Worm (Caenorhabditis elegans) whole organism, young adult: ENCODE data around the gene gstk-2.

Source experiments
- B0035.1 ChIP-seq: sonication (generic microtip); optimal IDR thresholded peaks from 2 replicates; lab custom pipeline; 2016; ENCODE audit warnings: missing genetic modification characterization, mild to moderate bottlenecking, missing compliant biosample characterization, missing genotype, missing genetic modification reagents
- D2030.7 ChIP-seq: fragments of 200-800 bp; sonication (Bioruptor generic); IDR thresholded peaks from 2 replicates; pipeline ENCODE4 v1.3.6; 2022; ENCODE audit warnings: missing genetic modification reagents, missing genetic modification characterization, missing compliant biosample characterization
- F10E7.11 ChIP-seq: sonication (generic microtip); optimal IDR thresholded peaks from 2 replicates; lab custom pipeline; 2017; ENCODE audit warnings: mild to moderate bottlenecking, missing genetic modification characterization, moderate library complexity, missing compliant biosample characterization
- F23B12.7 ChIP-seq: sonication (generic microtip); optimal IDR thresholded peaks from 2 replicates; lab custom pipeline; 2017; ENCODE audit warnings: missing genetic modification characterization, mild to moderate bottlenecking, missing compliant biosample characterization, antibody characterized with exemption, moderate library complexity; ENCODE audit not compliant: insufficient read depth
- F37B4.10 ChIP-seq: fragments of 200-800 bp; sonication (Bioruptor generic); IDR thresholded peaks from 2 replicates; pipeline ENCODE4 v1.3.6; 2022; ENCODE audit warnings: missing genetic modification characterization, missing compliant biosample characterization
- F57C9.4 ChIP-seq: sonication (generic microtip); optimal IDR thresholded peaks from 2 replicates; lab custom pipeline; 2017; ENCODE audit warnings: mild to moderate bottlenecking, missing genetic modification characterization, missing compliant biosample characterization
- K11D2.4 ChIP-seq: fragments of 200-800 bp; sonication (Bioruptor generic); IDR thresholded peaks from 2 replicates; pipeline ENCODE4 v1.3.6; 2022; ENCODE audit warnings: missing genetic modification reagents, missing genetic modification characterization, missing compliant biosample characterization
- K12H6.12 ChIP-seq: fragments of 200-800 bp; sonication (Bioruptor generic); optimal IDR thresholded peaks from 2 replicates; lab custom pipeline; 2018; ENCODE audit warnings: mild to moderate bottlenecking, missing genetic modification characterization, missing compliant biosample characterization
- Y79H2A.3 ChIP-seq: fragments of 200-800 bp; sonication (Bioruptor generic); conservative IDR thresholded peaks from 2 replicates; pipeline ENCODE4 v1.3.6; 2022; ENCODE audit warnings: missing genetic modification reagents, missing genetic modification characterization, missing compliant biosample characterization
- aptf-2 ChIP-seq: fragments of 200-800 bp; sonication (Bioruptor generic); conservative IDR thresholded peaks from 2 replicates; pipeline ENCODE4 v1.3.6; 2022; ENCODE audit warnings: missing genetic modification reagents, missing genetic modification characterization, missing compliant biosample characterization
- attf-3 ChIP-seq: fragments of 200-800 bp; sonication (Bioruptor generic); conservative IDR thresholded peaks from 2 replicates; pipeline ENCODE4 v1.3.6; 2022; ENCODE audit warnings: missing genetic modification reagents, missing genetic modification characterization, missing compliant biosample characterization
- attf-5 ChIP-seq: fragments of 200-800 bp; sonication (Bioruptor generic); optimal IDR thresholded peaks from 2 replicates; lab custom pipeline; 2018; ENCODE audit warnings: mild to moderate bottlenecking, missing genetic modification characterization, missing compliant biosample characterization
- cebp-2 ChIP-seq: fragments of 200-800 bp; sonication (Bioruptor generic); IDR thresholded peaks from 2 replicates; pipeline ENCODE4 v1.3.6; 2022; ENCODE audit warnings: missing genetic modification characterization, missing compliant biosample characterization
- chd-7 ChIP-seq: sonication (generic microtip); optimal IDR thresholded peaks from 2 replicates; lab custom pipeline; 2016; ENCODE audit warnings: mild to moderate bottlenecking, missing genetic modification characterization, moderate library complexity, missing compliant biosample characterization
- die-1 ChIP-seq: sonication (generic microtip); optimal IDR thresholded peaks from 2 replicates; lab custom pipeline; 2016; ENCODE audit warnings: missing genotype, mild to moderate bottlenecking, missing genetic modification characterization, missing compliant biosample characterization
- dox-1 ChIP-seq: fragments of 200-800 bp; sonication (Bioruptor generic); IDR thresholded peaks from 2 replicates; pipeline ENCODE4 v1.3.6; 2022; ENCODE audit warnings: missing genetic modification reagents, missing genetic modification characterization, missing compliant biosample characterization
- dpff-1 ChIP-seq: sonication (generic microtip); optimal IDR thresholded peaks from 2 replicates; lab custom pipeline; 2017; ENCODE audit warnings: mild to moderate bottlenecking, missing genetic modification characterization, missing compliant biosample characterization
- dpl-1 ChIP-seq: fragments of 150-350 bp; optimal IDR thresholded peaks from 2 replicates; lab custom pipeline; 2014; ENCODE audit warnings: missing biosample characterization, missing genetic modification reagents, missing genetic modification characterization
- gei-17 ChIP-seq: fragments of 200-800 bp; sonication (Bioruptor generic); optimal IDR thresholded peaks from 2 replicates; lab custom pipeline; 2018; ENCODE audit warnings: mild to moderate bottlenecking, missing genetic modification characterization, missing compliant biosample characterization
- hlh-26 ChIP-seq: fragments of 200-800 bp; sonication (Bioruptor generic); conservative IDR thresholded peaks from 2 replicates; pipeline ENCODE4 v1.3.6; 2022; ENCODE audit warnings: missing genetic modification reagents, missing genetic modification characterization, missing compliant biosample characterization
- hsf-1 ChIP-seq: fragments of 200-800 bp; sonication (Bioruptor generic); IDR thresholded peaks from 2 replicates; pipeline ENCODE4 v1.3.6; 2022; ENCODE audit warnings: missing genetic modification reagents, missing genetic modification characterization, missing compliant biosample characterization
- let-607 ChIP-seq, 2 experiments: fragments of 200-800 bp in 1 of 2; sonication (Bioruptor generic) in 1 of 2; sonication (generic microtip) in 1 of 2; optimal IDR thresholded peaks; 2 replicates each; lab custom pipeline; 2016 to 2018; ENCODE audit warnings: mild to moderate bottlenecking in 2 of 2, missing compliant biosample characterization in 2 of 2, missing genetic modification characterization in 2 of 2, moderate library complexity in 2 of 2, missing genotype in 1 of 2
- lin-26 ChIP-seq: fragments of 200-800 bp; sonication (Bioruptor generic); IDR thresholded peaks from 2 replicates; pipeline ENCODE4 v1.3.6; 2022; ENCODE audit warnings: missing genetic modification reagents, missing genetic modification characterization, missing compliant biosample characterization
- lin-40 ChIP-seq: sonication (generic microtip); optimal IDR thresholded peaks from 2 replicates; lab custom pipeline; 2016; ENCODE audit warnings: missing genetic modification characterization, mild to moderate bottlenecking, missing compliant biosample characterization, missing genotype, missing genetic modification reagents
- lsl-1 ChIP-seq: fragments of 200-800 bp; sonication (Bioruptor generic); optimal IDR thresholded peaks from 2 replicates; lab custom pipeline; 2018; ENCODE audit warnings: mild to moderate bottlenecking, missing genetic modification characterization, moderate library complexity, missing compliant biosample characterization
- lsy-27 ChIP-seq: sonication (generic microtip); optimal IDR thresholded peaks from 2 replicates; lab custom pipeline; 2017; ENCODE audit warnings: missing genetic modification characterization, mild to moderate bottlenecking, missing compliant biosample characterization, antibody characterized with exemption, missing genotype, borderline replicate concordance; ENCODE audit not compliant: insufficient read depth
- madf-10 ChIP-seq: sonication (generic microtip); optimal IDR thresholded peaks from 2 replicates; lab custom pipeline; 2016; ENCODE audit warnings: mild to moderate bottlenecking, missing genetic modification characterization, missing compliant biosample characterization
- madf-6 ChIP-seq: fragments of 200-800 bp; sonication (Bioruptor generic); IDR thresholded peaks from 2 replicates; pipeline ENCODE4 v1.3.6; 2022; ENCODE audit warnings: missing genetic modification reagents, missing genetic modification characterization, missing compliant biosample characterization
- madf-8 ChIP-seq: fragments of 200-800 bp; sonication (Bioruptor generic); conservative IDR thresholded peaks from 2 replicates; pipeline ENCODE4 v1.3.6; 2022; ENCODE audit warnings: missing genetic modification reagents, missing genetic modification characterization, missing compliant biosample characterization
- mcd-1 ChIP-seq: fragments of 200-800 bp; sonication (Bioruptor generic); IDR thresholded peaks from 2 replicates; pipeline ENCODE4 v1.3.6; 2022; ENCODE audit warnings: missing genetic modification reagents, missing genetic modification characterization, missing compliant biosample characterization
- nhr-90 ChIP-seq: sonication (generic microtip); optimal IDR thresholded peaks from 2 replicates; lab custom pipeline; 2016; ENCODE audit warnings: missing genotype, mild to moderate bottlenecking, missing genetic modification characterization, missing compliant biosample characterization
- pha-4 ChIP-seq: fragments of 150-350 bp; sonication (generic microtip); optimal IDR thresholded peaks from 2 replicates; lab custom pipeline; 2014; ENCODE audit warnings: missing biosample characterization, missing genetic modification reagents, missing genetic modification characterization
- rec-8 ChIP-seq, 2 experiments: sonication (generic microtip); optimal IDR thresholded peaks; 2 replicates each; lab custom pipeline; 2016; ENCODE audit warnings: mild to moderate bottlenecking in 2 of 2, missing genetic modification characterization in 2 of 2, missing genetic modification reagents in 2 of 2, missing genotype in 2 of 2, missing biosample characterization in 1 of 2, missing compliant biosample characterization in 1 of 2, moderate library complexity in 1 of 2
- repo-1 ChIP-seq: sonication (generic microtip); optimal IDR thresholded peaks from 2 replicates; lab custom pipeline; 2017; ENCODE audit warnings: mild to moderate bottlenecking, missing genetic modification characterization, missing compliant biosample characterization
- rpc-1 ChIP-seq, 2 experiments: fragments of 150-350 bp in 1 of 2; sonication (generic microtip) in 1 of 2; optimal IDR thresholded peaks; 2 replicates each; lab custom pipeline; 2014 to 2018; ENCODE audit warnings: missing biosample characterization in 1 of 2, missing genetic modification characterization in 1 of 2, missing genetic modification reagents in 1 of 2, missing genotype in 1 of 2
- sea-2 ChIP-seq: fragments of 200-800 bp; sonication (Bioruptor generic); IDR thresholded peaks from 2 replicates; pipeline ENCODE4 v1.3.6; 2022; ENCODE audit warnings: missing genetic modification characterization, missing compliant biosample characterization
- snpc-4 ChIP-seq, 5 experiments: fragments of 150-350 bp in 1 of 5; sonication (generic microtip) in 4 of 5; optimal IDR thresholded peaks; 2 replicates each; lab custom pipeline; 2014 to 2018; ENCODE audit warnings: missing genetic modification characterization in 5 of 5, missing biosample characterization in 3 of 5, antibody characterized with exemption in 2 of 5, mild to moderate bottlenecking in 2 of 5, missing compliant biosample characterization in 2 of 5, missing genotype in 2 of 5, moderate library complexity in 2 of 5, missing genetic modification reagents in 1 of 5
- somi-1 ChIP-seq: fragments of 200-800 bp; sonication (Bioruptor generic); optimal IDR thresholded peaks from 2 replicates; lab custom pipeline; 2018; ENCODE audit warnings: mild to moderate bottlenecking, missing genetic modification characterization, missing compliant biosample characterization
- zfh-2 ChIP-seq: fragments of 200-800 bp; sonication (Bioruptor generic); conservative IDR thresholded peaks from 2 replicates; pipeline ENCODE4 v1.3.6; 2022; ENCODE audit warnings: missing genetic modification reagents, missing genetic modification characterization, missing compliant biosample characterization
- ztf-22 ChIP-seq: fragments of 200-800 bp; sonication (Bioruptor generic); optimal IDR thresholded peaks from 2 replicates; lab custom pipeline; 2018; ENCODE audit warnings: mild to moderate bottlenecking, missing genetic modification characterization, moderate library complexity, missing compliant biosample characterization
- ztf-3 ChIP-seq: fragments of 200-800 bp; sonication (Bioruptor generic); optimal IDR thresholded peaks from 2 replicates; lab custom pipeline; 2018; ENCODE audit warnings: mild to moderate bottlenecking, missing genetic modification characterization, missing compliant biosample characterization
- ztf-6 ChIP-seq: fragments of 200-800 bp; sonication (Bioruptor generic); IDR thresholded peaks from 2 replicates; pipeline ENCODE4 v1.3.6; 2022; ENCODE audit warnings: missing genetic modification reagents, missing genetic modification characterization, missing compliant biosample characterization

The gstk-2 gene

ce11 chrIV:7234623-7235022, 7.4 kb downstream of the gstk-2 start:
- TF ChIP-seq lsl-1 = no peak
- TF ChIP-seq pha-4 (tag; lab: Kevin White, UChicago) = no peak
- no peak for TF ChIP-seq somi-1
- TF ChIP-seq lsy-27 (tag; lab: Kevin White, UChicago) = no peak
- no peak for TF ChIP-seq let-607 (tag; optimal IDR thresholded peaks at IDR 0.05; lab: Kevin White, UChicago)
- TF ChIP-seq K11D2.4 (GFP tag; lab: Robert Waterston, UW) = no peak
- TF ChIP-seq gei-17 (GFP tag; lab: Kevin White, UChicago) = no peak
- TF ChIP-seq hsf-1 (GFP tag; lab: Robert Waterston, UW) = no peak
- no peak for TF ChIP-seq rec-8 (tag; optimal IDR thresholded peaks at IDR 0.05; lab: Kevin White, UChicago)
- no peak for TF ChIP-seq lin-26 (GFP tag; lab: Robert Waterston, UW)
- no peak for TF ChIP-seq cebp-2
- no peak for TF ChIP-seq ztf-22 (GFP tag; lab: Kevin White, UChicago)
- TF ChIP-seq chd-7 (tag; lab: Kevin White, UChicago) = no peak
- TF ChIP-seq F57C9.4 = no peak
- no peak for TF ChIP-seq zfh-2 (GFP tag; lab: Robert Waterston, UW)
- TF ChIP-seq F23B12.7 (tag; lab: Kevin White, UChicago) = no peak
- TF ChIP-seq, all 124 proteins: peak for 0

ce11 chrIV:7233566-7234014, 8.5 kb downstream of the gstk-2 start:
- TF ChIP-seq K11D2.4 (GFP tag; lab: Robert Waterston, UW) = 0 out of 2 replicates have a peak, but pooled peaks have one; percentile 30
- no peak for TF ChIP-seq hlh-26
- no peak for TF ChIP-seq snpc-4 (GFP tag; optimal IDR thresholded peaks at IDR 0.05; lab: Kevin White, UChicago)
- TF ChIP-seq snpc-4 (tag; optimal IDR thresholded peaks at IDR 0.05; lab: Kevin White, UChicago) = no peak

DNA sequence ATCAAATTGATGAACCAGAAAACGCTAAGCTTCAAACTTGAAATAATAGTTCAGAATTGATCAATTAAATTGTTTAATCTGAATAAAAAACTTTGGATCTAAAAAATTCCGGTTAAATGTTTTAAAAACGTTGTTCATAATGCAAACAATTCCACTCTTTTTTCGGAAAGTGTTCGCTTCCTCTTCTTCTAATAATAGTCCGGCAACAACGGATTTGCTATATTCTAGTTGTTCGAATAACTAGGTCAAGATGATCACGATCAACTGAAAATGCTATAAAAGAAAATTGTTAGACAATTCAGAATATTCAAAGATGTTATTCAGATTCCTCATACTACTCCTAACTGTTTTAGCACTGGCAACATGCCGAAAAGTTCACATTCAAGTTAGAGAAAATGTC, 11.1 kb downstream of the gstk-2 start, which contains the start of gene D2024.4:
TSS of gene D2024.4 (plus strand) at position 301 of the 400 bp plus-strand sequence.
- TF ChIP-seq ztf-6 (GFP tag; lab: Robert Waterston, UW) (no peak), mcd-1 (GFP tag; lab: Robert Waterston, UW) (no peak), sea-2 (GFP tag; lab: Robert Waterston, UW) (no peak), gei-17 (GFP tag; lab: Kevin White, UChicago) (no peak), ztf-3 (no peak), chd-7 (tag; lab: Kevin White, UChicago) (no peak), aptf-2 (GFP tag; lab: Robert Waterston, UW) (no peak), hlh-26 (no peak), madf-6 (no peak), B0035.1 (no peak), pha-4 (tag; lab: Kevin White, UChicago) (no peak), D2030.7 (GFP tag; lab: Robert Waterston, UW) (no peak), repo-1 (tag; lab: Kevin White, UChicago) (no peak), attf-5 (GFP tag; lab: Kevin White, UChicago) (no peak), rpc-1 (optimal IDR thresholded peaks at IDR 0.05; lab: Kevin White, UChicago) (no peak), rpc-1 (tag; optimal IDR thresholded peaks at IDR 0.05; lab: Kevin White, UChicago) (no peak), Y79H2A.3 (GFP tag; lab: Robert Waterston, UW) (no peak), K11D2.4 (GFP tag; lab: Robert Waterston, UW) (no peak), madf-8 (GFP tag; lab: Robert Waterston, UW) (no peak)
- TF ChIP-seq, all 124 proteins: peak for 0

DNA sequence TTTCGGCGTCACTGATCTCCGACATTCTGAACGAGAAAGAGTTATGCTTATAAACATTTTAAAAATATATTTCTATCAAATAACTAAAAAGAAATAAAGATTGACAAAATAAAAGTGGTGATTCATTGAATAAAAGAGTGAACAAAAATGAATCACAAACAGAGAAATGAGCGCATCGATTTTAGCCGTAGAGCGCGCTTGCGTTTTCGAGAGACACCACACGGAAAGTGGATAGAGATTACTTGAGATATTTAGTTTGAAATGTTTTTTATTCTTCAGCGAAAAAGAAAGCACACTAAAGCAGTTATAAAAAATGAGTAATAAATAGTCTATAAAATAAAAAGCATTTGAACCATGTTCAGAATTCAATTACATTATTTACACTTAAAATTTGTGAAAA, 11.9 kb downstream of the gstk-2 start, which contains the start of gene cap-1:
TSS of gene cap-1 (minus strand) at position 26 of the 400 bp plus-strand sequence.
- TF ChIP-seq F57C9.4 (no peak), dpff-1 (tag; lab: Kevin White, UChicago) (no peak), die-1 (no peak), hsf-1 (GFP tag; lab: Robert Waterston, UW) (no peak), K12H6.12 (peak; percentile 0), mcd-1 (GFP tag; lab: Robert Waterston, UW) (peak; percentile 88), madf-10 (tag; lab: Kevin White, UChicago) (peak; percentile 8), attf-3 (GFP tag; lab: Robert Waterston, UW) (peak; percentile 38; the same call in 1 of the 2 replicates), B0035.1 (no peak), nhr-90 (no peak), lin-40 (tag; lab: Kevin White, UChicago) (peak; percentile 3), F10E7.11 (tag; lab: Kevin White, UChicago) (no peak), F37B4.10 (GFP tag; lab: Robert Waterston, UW) (no peak), dox-1 (GFP tag; lab: Robert Waterston, UW) (peak; percentile 67), dpl-1 (GFP tag; lab: Kevin White, UChicago) (peak; percentile 13)
